Worm (Caenorhabditis elegans) whole organism, L3 larva: Measurements from ENCODE around the gene R07C3.13.

Experiments used
- aly-2 ChIP-seq: fragments of 150-350 bp; optimal IDR thresholded peaks from 2 replicates; lab custom pipeline; 2014; ENCODE audit warnings: missing biosample characterization, missing genetic modification characterization
- ceh-82 ChIP-seq: fragments of 150-350 bp; optimal IDR thresholded peaks from 2 replicates; lab custom pipeline; 2014; ENCODE audit warnings: missing biosample characterization, missing genetic modification characterization
- ceh-9 ChIP-seq: sonication (generic microtip); optimal IDR thresholded peaks from 2 replicates; lab custom pipeline; 2018; ENCODE audit warnings: missing biosample characterization, missing genetic modification characterization
- egl-27 ChIP-seq: sonication (generic microtip); optimal IDR thresholded peaks from 4 replicates; lab custom pipeline; 2017; ENCODE audit warnings: missing biosample characterization, missing genetic modification reagents, missing genetic modification characterization
- fkh-10 ChIP-seq: sonication (generic microtip); optimal IDR thresholded peaks from 2 replicates; lab custom pipeline; 2017; ENCODE audit warnings: missing biosample characterization, missing genetic modification reagents, missing genetic modification characterization
- fos-1 ChIP-seq: fragments of 150-350 bp; optimal IDR thresholded peaks from 2 replicates; lab custom pipeline; 2014; ENCODE audit warnings: missing biosample characterization, missing genetic modification characterization
- lin-15B ChIP-seq: fragments of 150-350 bp; optimal IDR thresholded peaks from 2 replicates; lab custom pipeline; 2014; ENCODE audit warnings: missing biosample characterization, missing genetic modification characterization
- nhr-12 ChIP-seq: fragments of 150-350 bp; optimal IDR thresholded peaks from 2 replicates; lab custom pipeline; 2014; ENCODE audit warnings: missing biosample characterization, missing genetic modification characterization
- pha-4 ChIP-seq: fragments of 150-350 bp; optimal IDR thresholded peaks from 2 replicates; lab custom pipeline; 2014; ENCODE audit warnings: missing biosample characterization, missing genetic modification reagents, missing genetic modification characterization
- skn-1 ChIP-seq: fragments of 150-350 bp; optimal IDR thresholded peaks from 2 replicates; lab custom pipeline; 2014; ENCODE audit warnings: missing biosample characterization, missing genetic modification characterization
- zag-1 ChIP-seq: fragments of 150-350 bp; optimal IDR thresholded peaks from 2 replicates; lab custom pipeline; 2014; ENCODE audit warnings: missing biosample characterization, missing genetic modification characterization
- ztf-11 ChIP-seq: fragments of 150-350 bp; optimal IDR thresholded peaks from 2 replicates; lab custom pipeline; 2014; ENCODE audit warnings: missing biosample characterization, missing genetic modification characterization
- ztf-4 ChIP-seq: fragments of 150-350 bp; optimal IDR thresholded peaks from 2 replicates; lab custom pipeline; 2014; ENCODE audit warnings: missing biosample characterization, missing genetic modification characterization

ce11 chrII:961961-962360 is 34.7 kb upstream of the R07C3.13 start, which contains the start of gene C32B5.13:
- TF ChIP-seq fos-1 (tag; lab: Kevin White, UChicago) = no peak
- TF ChIP-seq zag-1 (tag; lab: Kevin White, UChicago) = no peak
- no peak for TF ChIP-seq ceh-82 (tag; lab: Kevin White, UChicago)
- no peak for TF ChIP-seq ceh-9 (tag; lab: Kevin White, UChicago)
- no peak for TF ChIP-seq egl-27 (tag; lab: Kevin White, UChicago)
- TF ChIP-seq lin-15B (tag; lab: Kevin White, UChicago) = no peak
- TF ChIP-seq ztf-11 = no peak
- no peak for TF ChIP-seq pha-4 (tag; lab: Kevin White, UChicago)
- TF ChIP-seq aly-2 (tag; lab: Kevin White, UChicago) = no peak
- TF ChIP-seq ztf-4 (tag; lab: Kevin White, UChicago) = no peak
- TF ChIP-seq skn-1 (tag; lab: Kevin White, UChicago) = no peak
- TF ChIP-seq fkh-10 = no peak
- TF ChIP-seq nhr-12 (tag; lab: Kevin White, UChicago) = no peak
